Fruit fly (Drosophila melanogaster) whole organism, embryonic: ENCODE results near the gene Cipc.

ENCODE experiments used
- CG11504 ChIP-seq: fragments of 200-800 bp; sonication (Bioruptor generic); optimal IDR thresholded peaks from 3 replicates; lab custom pipeline; 2019; ENCODE audit warnings: missing biosample characterization, mild to moderate bottlenecking, missing genetic modification characterization, moderate library complexity
- CG11695 ChIP-seq: fragments of 200-800 bp; sonication (Bioruptor generic); IDR thresholded peaks from 3 replicates; pipeline ENCODE4 v1.3.6; 2022; ENCODE audit warnings: missing biosample characterization, missing genetic modification characterization
- CG12769 ChIP-seq: fragments of 200-800 bp; sonication (Bioruptor generic); optimal IDR thresholded peaks from 2 replicates; lab custom pipeline; 2019; ENCODE audit warnings: missing biosample characterization, mild to moderate bottlenecking, missing genetic modification characterization, moderate library complexity
- CG14860 ChIP-seq: fragments of 200-800 bp; sonication (Bioruptor generic); IDR thresholded peaks from 3 replicates; pipeline ENCODE4 v1.3.6; 2022; ENCODE audit warnings: missing biosample characterization, missing genetic modification characterization; ENCODE audit not compliant: partially characterized antibody
- CG15011 ChIP-seq: fragments of 200-800 bp; sonication (Bioruptor generic); optimal IDR thresholded peaks from 3 replicates; lab custom pipeline; 2018; ENCODE audit warnings: missing biosample characterization, mild to moderate bottlenecking, missing genetic modification characterization
- CG15479 ChIP-seq: fragments of 200-800 bp; sonication (Bioruptor generic); optimal IDR thresholded peaks from 3 replicates; lab custom pipeline; 2019; ENCODE audit warnings: missing biosample characterization, mild to moderate bottlenecking, missing genetic modification characterization, moderate library complexity
- CG16779 ChIP-seq: fragments of 200-800 bp; sonication (Bioruptor generic); IDR thresholded peaks from 2 replicates; pipeline ENCODE4 v1.3.6; 2022; ENCODE audit warnings: missing biosample characterization, missing genetic modification characterization
- CG18599 ChIP-seq: fragments of 200-800 bp; sonication (Bioruptor generic); optimal IDR thresholded peaks from 3 replicates; lab custom pipeline; 2017; ENCODE audit warnings: missing biosample characterization, missing genetic modification characterization, mild to moderate bottlenecking, moderate library complexity, missing genetic modification reagents
- CG2120 ChIP-seq: fragments of 200-800 bp; sonication (Bioruptor generic); optimal IDR thresholded peaks from 3 replicates; lab custom pipeline; 2016; ENCODE audit warnings: missing biosample characterization, missing genetic modification characterization
- CG2678 ChIP-seq: fragments of 200-800 bp; sonication (Bioruptor generic); optimal IDR thresholded peaks from 3 replicates; lab custom pipeline; 2019; ENCODE audit warnings: missing biosample characterization, mild to moderate bottlenecking, missing genetic modification characterization, moderate library complexity
- CG33557 ChIP-seq: fragments of 200-800 bp; sonication (Bioruptor generic); optimal IDR thresholded peaks from 2 replicates; lab custom pipeline; 2019; ENCODE audit warnings: missing biosample characterization, mild to moderate bottlenecking, missing genetic modification characterization, moderate library complexity
- CG34376 ChIP-seq: fragments of 200-800 bp; sonication (Bioruptor generic); optimal IDR thresholded peaks from 2 replicates; lab custom pipeline; 2018; ENCODE audit warnings: missing biosample characterization, mild to moderate bottlenecking, missing genetic modification characterization
- CG43689 ChIP-seq: fragments of 200-800 bp; sonication (Bioruptor generic); IDR thresholded peaks from 2 replicates; pipeline ENCODE4 v1.3.6; 2022; ENCODE audit warnings: missing biosample characterization, missing genetic modification characterization
- CG5953 ChIP-seq: fragments of 200-800 bp; sonication (Bioruptor generic); IDR thresholded peaks from 2 replicates; pipeline ENCODE4 v1.3.6; 2022; ENCODE audit warnings: missing biosample characterization, missing genetic modification characterization
- CG7839 ChIP-seq: fragments of 200-800 bp; sonication (Bioruptor generic); optimal IDR thresholded peaks from 3 replicates; lab custom pipeline; 2018; ENCODE audit warnings: missing biosample characterization, mild to moderate bottlenecking, missing genetic modification characterization, moderate library complexity
- CG7963 ChIP-seq: fragments of 200-800 bp; sonication (Bioruptor generic); IDR thresholded peaks from 3 replicates; pipeline ENCODE4 v1.3.6; 2022; ENCODE audit warnings: missing biosample characterization, missing genetic modification characterization; ENCODE audit not compliant: partially characterized antibody
- CG7987 ChIP-seq: fragments of 200-800 bp; sonication (Bioruptor generic); optimal IDR thresholded peaks from 2 replicates; lab custom pipeline; 2018; ENCODE audit warnings: missing biosample characterization, mild to moderate bottlenecking, missing genetic modification characterization, moderate library complexity
- CG8924 ChIP-seq: fragments of 200-800 bp; optimal IDR thresholded peaks from 3 replicates; lab custom pipeline; 2019; ENCODE audit warnings: missing biosample characterization, mild to moderate bottlenecking, missing genetic modification characterization, moderate library complexity
- ERR ChIP-seq: fragments of 200-800 bp; sonication (Bioruptor generic); optimal IDR thresholded peaks from 2 replicates; lab custom pipeline; 2016; ENCODE audit warnings: missing biosample characterization, missing genetic modification characterization
- Hey ChIP-seq: fragments of 200-800 bp; sonication (Bioruptor generic); optimal IDR thresholded peaks from 3 replicates; lab custom pipeline; 2018; ENCODE audit warnings: missing biosample characterization, mild to moderate bottlenecking, missing genetic modification characterization
- Hmr ChIP-seq: fragments of 200-800 bp; sonication (Bioruptor generic); optimal IDR thresholded peaks from 3 replicates; lab custom pipeline; 2017; ENCODE audit warnings: mild to moderate bottlenecking, missing biosample characterization, missing genetic modification reagents, missing genetic modification characterization
- Med ChIP-seq: fragments of 200-800 bp; sonication (Bioruptor generic); peaks from one replicate; lab custom pipeline; 2016; ENCODE audit warnings: missing biosample characterization, missing genetic modification characterization, mild to moderate bottlenecking, inconsistent platforms, moderate library complexity
- Meics ChIP-seq: fragments of 200-800 bp; sonication (Bioruptor generic); optimal IDR thresholded peaks from 2 replicates; lab custom pipeline; 2017; ENCODE audit warnings: missing biosample characterization, mild to moderate bottlenecking, missing genetic modification characterization
- PHDP ChIP-seq: fragments of 200-800 bp; sonication (Bioruptor generic); optimal IDR thresholded peaks from 3 replicates; lab custom pipeline; 2018; ENCODE audit warnings: missing biosample characterization, mild to moderate bottlenecking, missing genetic modification characterization, moderate library complexity
- Pdp1 ChIP-seq, 2 experiments: fragments of 200-800 bp; sonication (Bioruptor generic); optimal IDR thresholded peaks; 3 replicates each; lab custom pipeline; 2016; ENCODE audit warnings: missing biosample characterization in 2 of 2, missing genetic modification characterization in 2 of 2, mild to moderate bottlenecking in 1 of 2, moderate library complexity in 1 of 2
- Xrp1 ChIP-seq: fragments of 200-800 bp; sonication (Bioruptor generic); IDR thresholded peaks from 2 replicates; pipeline ENCODE4 v1.3.6; 2022; ENCODE audit warnings: missing biosample characterization, missing genetic modification characterization
- bab2 ChIP-seq: fragments of 200-800 bp; sonication (Bioruptor generic); optimal IDR thresholded peaks from 2 replicates; lab custom pipeline; 2016; ENCODE audit warnings: missing biosample characterization, missing genetic modification characterization
- br ChIP-seq: fragments of >200 bp; optimal IDR thresholded peaks from 2 replicates; lab custom pipeline; 2017
- chinmo ChIP-seq: fragments of 200-800 bp; sonication (Bioruptor generic); IDR thresholded peaks from 4 replicates; pipeline ENCODE4 v1.3.6; 2022; ENCODE audit warnings: missing biosample characterization, missing genetic modification characterization; ENCODE audit not compliant: partially characterized antibody
- crol ChIP-seq: fragments of 200-800 bp; sonication (Bioruptor generic); IDR thresholded peaks from 2 replicates; pipeline ENCODE4 v1.3.6; 2022; ENCODE audit warnings: missing biosample characterization, missing genetic modification characterization
- cwo ChIP-seq: fragments of 200-800 bp; sonication (Bioruptor generic); optimal IDR thresholded peaks from 3 replicates; lab custom pipeline; 2017; ENCODE audit warnings: missing biosample characterization, missing genetic modification characterization, mild to moderate bottlenecking, moderate library complexity, missing genetic modification reagents
- en ChIP-seq: fragments of 200-800 bp; sonication (Bioruptor generic); optimal IDR thresholded peaks from 2 replicates; lab custom pipeline; 2016; ENCODE audit warnings: missing biosample characterization, missing genetic modification characterization
- ewg ChIP-seq: fragments of 200-800 bp; sonication (Bioruptor generic); optimal IDR thresholded peaks from 3 replicates; lab custom pipeline; 2017; ENCODE audit warnings: mild to moderate bottlenecking, missing biosample characterization, missing genetic modification reagents, missing genetic modification characterization
- exex ChIP-seq: fragments of 200-800 bp; sonication (Bioruptor generic); optimal IDR thresholded peaks from 4 replicates; lab custom pipeline; 2018; ENCODE audit warnings: missing biosample characterization, mild to moderate bottlenecking, missing genetic modification characterization, moderate library complexity
- ftz-f1 ChIP-seq: fragments of 200-800 bp; sonication (Bioruptor generic); optimal IDR thresholded peaks from 2 replicates; lab custom pipeline; 2016; ENCODE audit warnings: missing biosample characterization, missing genetic modification characterization
- gem ChIP-seq: fragments of 200-800 bp; sonication (Bioruptor generic); optimal IDR thresholded peaks from 2 replicates; lab custom pipeline; 2019; ENCODE audit warnings: missing biosample characterization, mild to moderate bottlenecking, missing genetic modification characterization, moderate library complexity
- hkb ChIP-seq, 2 experiments: fragments of 200-800 bp in 1 of 2; fragments of >200 bp in 1 of 2; sonication (Bioruptor generic) in 1 of 2; IDR thresholded peaks in 1 of 2; optimal IDR thresholded peaks in 1 of 2; 2 replicates each; pipeline versions ENCODE4 v1.3.6 to Lab custom; 2017 to 2022; ENCODE audit warnings: missing biosample characterization in 1 of 2, missing genetic modification characterization in 1 of 2
- klu ChIP-seq: fragments of 200-800 bp; sonication (Bioruptor generic); IDR thresholded peaks from 2 replicates; pipeline ENCODE4 v1.3.6; 2022; ENCODE audit warnings: missing biosample characterization, missing genetic modification characterization
- lmd ChIP-seq: fragments of 200-800 bp; sonication (Bioruptor generic); IDR thresholded peaks from 2 replicates; pipeline ENCODE4 v1.3.6; 2022; ENCODE audit warnings: missing biosample characterization, missing genetic modification characterization
- mirr ChIP-seq: fragments of 200-800 bp; sonication (Bioruptor generic); optimal IDR thresholded peaks from 3 replicates; lab custom pipeline; 2018; ENCODE audit warnings: missing biosample characterization, mild to moderate bottlenecking, missing genetic modification characterization
- nmo ChIP-seq: fragments of 200-800 bp; sonication (Bioruptor generic); optimal IDR thresholded peaks from 2 replicates; lab custom pipeline; 2018; ENCODE audit warnings: missing biosample characterization, mild to moderate bottlenecking, missing genetic modification characterization, moderate library complexity
- repo ChIP-seq: fragments of 200-800 bp; sonication (Bioruptor generic); optimal IDR thresholded peaks from 2 replicates; lab custom pipeline; 2016; ENCODE audit warnings: missing biosample characterization, missing genetic modification characterization
- sens ChIP-seq: fragments of 200-800 bp; sonication (Bioruptor generic); peaks from one replicate; lab custom pipeline; 2016; ENCODE audit warnings: missing biosample characterization, missing genetic modification characterization
- slbo ChIP-seq: fragments of 200-800 bp; sonication (Bioruptor generic); IDR thresholded peaks from 2 replicates; pipeline ENCODE4 v1.3.6; 2022; ENCODE audit warnings: missing biosample characterization, missing genetic modification characterization
- sr ChIP-seq: fragments of 200-800 bp; sonication (Bioruptor generic); IDR thresholded peaks from 3 replicates; pipeline ENCODE4 v1.3.6; 2022; ENCODE audit warnings: missing biosample characterization, missing genetic modification characterization
- toy ChIP-seq: fragments of 200-800 bp; sonication (Bioruptor generic); IDR thresholded peaks from 2 replicates; pipeline ENCODE4 v1.3.6; 2022; ENCODE audit warnings: missing biosample characterization, missing genetic modification characterization
- ttk ChIP-seq: fragments of 200-800 bp; sonication (Bioruptor generic); IDR thresholded peaks from 2 replicates; pipeline ENCODE4 v2.1.2; 2022; ENCODE audit warnings: missing biosample characterization, missing genetic modification characterization

The Cipc gene

DNA sequence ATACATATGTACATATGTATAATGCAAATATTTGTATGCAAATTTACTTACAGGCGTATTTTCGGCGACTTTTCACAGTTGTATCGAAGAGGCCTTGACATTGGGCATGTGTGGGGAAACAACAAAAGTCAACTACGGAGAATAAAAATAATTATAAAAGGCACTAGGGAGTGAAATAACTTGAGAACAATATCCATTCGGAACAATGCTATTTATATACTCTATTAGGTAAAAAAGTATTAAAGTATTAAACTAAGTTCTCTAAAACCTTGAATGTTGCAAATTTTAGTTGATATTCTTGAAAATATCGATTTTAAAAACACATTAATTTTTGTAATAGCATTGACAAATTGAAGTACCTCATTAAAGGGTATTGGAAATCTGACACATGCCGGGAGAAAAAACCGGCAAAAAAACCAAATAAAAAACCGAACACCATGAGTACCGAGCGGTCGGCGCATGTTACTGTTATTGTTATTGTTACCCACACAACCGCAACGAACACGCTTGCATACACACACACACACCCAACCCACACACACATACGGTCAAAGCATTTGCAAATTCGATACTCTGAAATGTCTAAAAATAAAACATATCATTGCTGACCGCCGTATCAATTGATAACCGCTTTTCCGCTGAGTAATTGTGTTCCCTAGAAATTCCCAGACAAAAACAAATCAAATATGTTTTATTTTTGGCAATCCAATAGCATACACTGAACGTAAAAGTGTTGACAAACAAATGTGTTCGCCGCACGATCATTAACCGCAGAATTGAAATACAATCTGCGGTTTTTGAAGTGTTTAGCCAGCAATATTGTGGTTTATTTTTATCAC is 2.1 kb upstream of the Cipc start (continued):
- TF ChIP-seq CG2120 (GFP tag; lab: Kevin White, UChicago) (peak; percentile 79), CG8924 (peak; percentile 31), CG7987 (GFP tag; lab: Kevin White, UChicago) (peak; percentile 25), CG11695 (GFP tag; lab: Robert Waterston, UW) (0 out of 3 replicates have a peak, but pooled peaks have one; percentile 44), Xrp1 (GFP tag; lab: Robert Waterston, UW) (peak; percentile 12), nmo (peak; percentile 28), hkb (optimal IDR thresholded peaks at IDR 0.05; lab: Kevin White, UChicago) (no peak), hkb (GFP tag; IDR thresholded peaks at IDR 0.05; lab: Robert Waterston, UW) (no peak), bab2 (peak; percentile 17), slbo (GFP tag; lab: Robert Waterston, UW) (peak; percentile 51), CG12769 (tag; lab: Kevin White, UChicago) (peak; percentile 23), toy (GFP tag; lab: Robert Waterston, UW) (no peak), en (GFP tag; lab: Kevin White, UChicago) (no peak), ERR (GFP tag; lab: Kevin White, UChicago) (no peak), CG7963 (GFP tag; lab: Robert Waterston, UW) (no peak), Hmr (GFP tag; lab: Kevin White, UChicago) (peak; percentile 66)
- TF ChIP-seq, all 482 proteins: peak for 101

dm6 chr3R:26105141-26105403 is 1.6 kb upstream of the Cipc start:
- TF ChIP-seq exex (tag; lab: Kevin White, UChicago): peak; percentile 91
- peak; percentile 29 for TF ChIP-seq Meics (GFP tag; lab: Kevin White, UChicago)
- peak; percentile 25 for TF ChIP-seq PHDP (tag; lab: Kevin White, UChicago)
- TF ChIP-seq CG34376: peak; percentile 26
- no peak for TF ChIP-seq CG43689
- TF ChIP-seq CG2678 (tag; lab: Kevin White, UChicago): peak; percentile 33
- TF ChIP-seq CG18599 (GFP tag; lab: Kevin White, UChicago): peak; percentile 8
- TF ChIP-seq gem (tag; lab: Kevin White, UChicago): peak; percentile 2
- TF ChIP-seq sens (GFP tag; lab: Kevin White, UChicago): peak; percentile 68
- no peak for TF ChIP-seq ttk (GFP tag; lab: Robert Waterston, UW)
- TF ChIP-seq Pdp1 (GFP tag; optimal IDR thresholded peaks at IDR 0.05; lab: Kevin White, UChicago): peak in 1 of 2 experiments; percentile 32
- no peak for TF ChIP-seq CG15011
- TF ChIP-seq CG7839: peak; percentile 21

dm6 chr3R:26105407-26105806 is 1.3 kb upstream of the Cipc start:
- TF ChIP-seq lmd (GFP tag; lab: Robert Waterston, UW) (no peak), CG34376 (no peak), Med (GFP tag; lab: Kevin White, UChicago) (peak; percentile 48), Hey (tag; lab: Kevin White, UChicago) (peak; percentile 69), klu (GFP tag; lab: Robert Waterston, UW) (no peak), chinmo (GFP tag; lab: Robert Waterston, UW) (0 out of 4 replicates have a peak, but pooled peaks have one; percentile 23), CG14860 (GFP tag; lab: Robert Waterston, UW) (no peak), br (no peak), repo (GFP tag; lab: Kevin White, UChicago) (no peak), CG33557 (GFP tag; lab: Kevin White, UChicago) (no peak), CG11504 (no peak), crol (GFP tag; lab: Robert Waterston, UW) (peak; percentile 19; the same call in 1 of the 2 replicates), ewg (GFP tag; lab: Kevin White, UChicago) (no peak), mirr (GFP tag; lab: Kevin White, UChicago) (peak; percentile 39), ftz-f1 (GFP tag; lab: Kevin White, UChicago) (peak; percentile 26), cwo (peak; percentile 30), CG12769 (tag; lab: Kevin White, UChicago) (peak; percentile 28), sr (GFP tag; lab: Robert Waterston, UW) (peak; percentile 75; the same call in 2 of the 3 replicates), CG16779 (GFP tag; lab: Robert Waterston, UW) (0 out of 2 replicates have a peak, but pooled peaks have one; percentile 19), CG5953 (GFP tag; lab: Robert Waterston, UW) (no peak), CG15479 (no peak)
